Worm (Caenorhabditis elegans) whole organism, midembryonic: ENCODE measurements around the gene nhr-12.

Experiments used
- T22C8.4 ChIP-seq: fragments of 200-800 bp; sonication (Bioruptor generic); IDR thresholded peaks from 2 replicates; pipeline ENCODE4 v1.3.6; 2022; ENCODE audit warnings: missing genetic modification characterization, missing compliant biosample characterization
- klf-2 ChIP-seq: fragments of 200-800 bp; sonication (Bioruptor generic); conservative IDR thresholded peaks from 2 replicates; pipeline ENCODE4 v1.3.6; 2022; ENCODE audit warnings: missing genetic modification reagents, missing genetic modification characterization, missing compliant biosample characterization
- ref-1 ChIP-seq: fragments of 200-800 bp; sonication (Bioruptor generic); conservative IDR thresholded peaks from 2 replicates; pipeline ENCODE4 v1.3.6; 2022; ENCODE audit warnings: missing genetic modification reagents, missing genetic modification characterization, missing compliant biosample characterization
- ztf-23 ChIP-seq: fragments of 200-800 bp; sonication (Bioruptor generic); IDR thresholded peaks from 2 replicates; pipeline ENCODE4 v1.3.6; 2022; ENCODE audit warnings: missing genetic modification reagents, missing genetic modification characterization, missing compliant biosample characterization
- ztf-29 ChIP-seq: fragments of 200-800 bp; sonication (Bioruptor generic); IDR thresholded peaks from 2 replicates; pipeline ENCODE4 v1.3.6; 2022; ENCODE audit warnings: missing genetic modification reagents, missing genetic modification characterization, missing compliant biosample characterization

ce11 chrV:10078244-10078643, 5.6 kb downstream of the nhr-12 start, which contains the start of gene R04B5.1:
- TF ChIP-seq ztf-23 (GFP tag; lab: Robert Waterston, UW) (no peak), ref-1 (GFP tag; lab: Robert Waterston, UW) (no peak), klf-2 (no peak), T22C8.4 (no peak), ztf-29 (GFP tag; lab: Robert Waterston, UW) (no peak)
